Fruit fly (Drosophila melanogaster): ENCODE results near the gene Alms1a.

DNA sequence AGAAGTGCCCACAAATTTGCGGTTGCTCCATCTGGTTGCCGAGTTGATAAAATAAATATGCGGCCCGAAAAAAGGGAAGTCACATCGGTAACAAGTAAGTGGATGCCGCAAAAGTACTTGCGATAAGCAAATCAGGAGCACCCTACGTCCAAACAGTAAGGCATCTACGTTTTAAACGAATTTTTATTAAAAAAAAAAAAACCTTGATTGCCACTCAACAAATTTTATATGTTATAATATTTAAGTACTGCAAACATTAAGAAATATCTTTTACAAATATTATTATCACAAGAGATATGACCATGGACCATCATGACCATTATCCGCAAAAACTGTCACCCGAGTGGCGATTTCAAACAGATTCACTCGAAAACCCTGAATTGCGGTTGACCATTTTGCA, 31.7 kb downstream of the Alms1a start:
- TF ChIP-seq usp (GFP tag; optimal IDR thresholded peaks at IDR 0.05) = no peak
- no peak for TF ChIP-seq psq (optimal IDR thresholded peaks at IDR 0.05)
- TF ChIP-seq CG8478 (optimal IDR thresholded peaks at IDR 0.05) = no peak
- no peak for TF ChIP-seq Dll (optimal IDR thresholded peaks at IDR 0.05)
- no peak for TF ChIP-seq pan (optimal IDR thresholded peaks at IDR 0.05)
- no peak for TF ChIP-seq EcR (GFP tag; optimal IDR thresholded peaks at IDR 0.05)
